Worm (Caenorhabditis elegans): Measurements from ENCODE around the gene glit-1.

DNA sequence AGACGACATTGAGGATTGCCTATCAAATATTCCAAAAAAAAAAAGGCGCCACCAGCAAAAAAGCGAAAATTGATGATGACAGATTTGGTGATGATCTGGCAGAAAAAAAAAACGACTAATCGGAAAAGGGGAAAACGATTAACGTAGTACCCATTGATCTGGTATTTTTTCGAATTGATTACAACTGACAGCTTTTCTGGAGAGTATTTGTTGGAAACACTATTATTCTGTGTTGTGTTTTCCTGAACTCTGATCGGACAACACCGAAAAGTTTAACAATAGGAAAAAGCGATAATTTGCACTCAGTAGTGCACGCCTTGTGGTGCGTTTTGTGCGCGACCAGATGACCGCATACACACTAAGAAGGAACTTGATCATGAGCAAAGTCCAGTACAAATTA is 47.4 kb upstream of the glit-1 start:
- TF ChIP-seq mdl-1 (tag; optimal IDR thresholded peaks at IDR 0.05) (no peak), unc-98 (GFP tag; IDR thresholded peaks at IDR 0.05) (no peak), lin-13 (GFP tag; optimal IDR thresholded peaks at IDR 0.05) (no peak), nhr-77 (tag; optimal IDR thresholded peaks at IDR 0.05) (no peak), aha-1 (tag; optimal IDR thresholded peaks at IDR 0.05) (no peak), skn-1 (tag; optimal IDR thresholded peaks at IDR 0.05) (no peak), ceh-82 (tag; optimal IDR thresholded peaks at IDR 0.05) (no peak), unc-62 (GFP tag; optimal IDR thresholded peaks at IDR 0.05) (no peak), egl-27 (tag; optimal IDR thresholded peaks at IDR 0.05) (no peak), ama-1 (optimal IDR thresholded peaks at IDR 0.05) (no peak), nhr-11 (tag; optimal IDR thresholded peaks at IDR 0.05) (no peak), pqm-1 (tag; optimal IDR thresholded peaks at IDR 0.05) (no peak), lin-14 (GFP tag; optimal IDR thresholded peaks at IDR 0.05) (no peak), zip-4 (GFP tag; optimal IDR thresholded peaks at IDR 0.05) (no peak)

Data from whole organism, L1 larva.